Worm (Caenorhabditis elegans): ENCODE measurements around the gene bcmo-2.

DNA sequence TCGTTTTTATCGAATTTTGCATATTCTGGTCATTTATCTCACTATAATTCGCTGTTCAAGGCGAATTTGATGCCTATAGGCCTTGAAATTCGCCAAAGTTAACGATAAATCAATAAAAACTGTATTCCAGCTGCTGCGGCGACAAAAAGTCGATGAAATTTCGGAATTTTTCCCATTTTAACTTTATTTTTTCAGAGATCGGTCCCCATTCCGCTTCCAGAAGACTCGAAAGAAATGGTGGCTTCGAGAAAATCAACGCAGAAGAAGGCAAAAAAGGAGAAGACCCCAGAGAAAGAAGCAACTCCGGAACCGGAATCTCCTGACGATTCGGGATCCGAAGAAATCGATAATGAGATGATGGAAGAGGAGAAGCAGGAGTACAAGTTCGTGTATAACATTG lies 24.5 kb upstream of the bcmo-2 start:
- TF ChIP-seq Y79H2A.3 (GFP tag; conservative IDR thresholded peaks at IDR 0.05) (no peak), egl-44 (GFP tag; IDR thresholded peaks at IDR 0.05) (no peak)

Data from whole organism, young adult.